Worm (Caenorhabditis elegans): ENCODE results near the gene K03H6.4.

K03H6.4 gene

ce11 chrIV:1536316-1536715, 15.2 kb upstream of the K03H6.4 start, which contains the start of gene K03H6.5:
Gene K03H6.5, minus strand, starts transcription at chrIV:1536416.
- TF ChIP-seq lin-15B (tag; optimal IDR thresholded peaks at IDR 0.05), result no peak

- no peak for TF ChIP-seq fos-1 (tag; optimal IDR thresholded peaks at IDR 0.05)
- no peak for TF ChIP-seq mab-9 (GFP tag; IDR thresholded peaks at IDR 0.05)
Measured at ce11 chrIV:1523418-1523817, 2.3 kb upstream of the K03H6.4 start, which contains the start of gene K03H6.1. Gene K03H6.1, plus strand, starts transcription at chrIV:1523718.

ce11 chrIV:1522358-1522757, 1.2 kb upstream of the K03H6.4 start:
- no peak for TF ChIP-seq lsy-2 (tag; optimal IDR thresholded peaks at IDR 0.05)
- TF ChIP-seq ceh-8 (GFP tag; optimal IDR thresholded peaks at IDR 0.05), result peak; percentile 71
- no peak for TF ChIP-seq efl-1 (optimal IDR thresholded peaks at IDR 0.05)
- peak in 1 of 2 experiments; percentile 87 for TF ChIP-seq efl-1 (GFP tag; optimal IDR thresholded peaks at IDR 0.05 in 1 of 2)

ce11 chrIV:1516527-1516926, 4.6 kb downstream of the K03H6.4 start, which contains the start of gene clec-172:
Gene clec-172, minus strand, starts transcription at chrIV:1516627.
- no peak for TF ChIP-seq fkh-10 (GFP tag; optimal IDR thresholded peaks at IDR 0.05)
- no peak for TF ChIP-seq aly-2 (tag; optimal IDR thresholded peaks at IDR 0.05)
- TF ChIP-seq hpl-2 (GFP tag; optimal IDR thresholded peaks at IDR 0.05), result no peak
- no peak for TF ChIP-seq F16B12.6 (tag; optimal IDR thresholded peaks at IDR 0.05)

ce11 chrIV:1515891-1516290, 5.2 kb downstream of the K03H6.4 start:
- no peak for TF ChIP-seq grh-1 (GFP tag; IDR thresholded peaks at IDR 0.05)
- TF ChIP-seq lin-39 (tag; optimal IDR thresholded peaks at IDR 0.05), result no peak
- no peak for TF ChIP-seq nhr-76 (tag; optimal IDR thresholded peaks at IDR 0.05)
- no peak for TF ChIP-seq ceh-90 (tag; optimal IDR thresholded peaks at IDR 0.05)
- no peak for TF ChIP-seq lsy-2 (tag; optimal IDR thresholded peaks at IDR 0.05)
- no peak for TF ChIP-seq jun-1 (tag; optimal IDR thresholded peaks at IDR 0.05)
- no peak for TF ChIP-seq nhr-28 (tag; optimal IDR thresholded peaks at IDR 0.05)
- TF ChIP-seq sox-4 (tag; optimal IDR thresholded peaks at IDR 0.05), result no peak
- no peak for TF ChIP-seq fos-1 (tag; optimal IDR thresholded peaks at IDR 0.05)
- no peak for TF ChIP-seq tlp-1 (tag; optimal IDR thresholded peaks at IDR 0.05)
- no peak for TF ChIP-seq elt-2 (tag; optimal IDR thresholded peaks at IDR 0.05)
- no peak for TF ChIP-seq fkh-10 (GFP tag; optimal IDR thresholded peaks at IDR 0.05)
- TF ChIP-seq sup-37 (GFP tag; optimal IDR thresholded peaks at IDR 0.05), result no peak
- no peak for TF ChIP-seq Y116A8C.19 (tag; optimal IDR thresholded peaks at IDR 0.05; ENCODE audit: borderline replicate concordance)
- TF ChIP-seq elt-3 (tag; optimal IDR thresholded peaks at IDR 0.05), result no peak
- TF ChIP-seq nhr-77 (tag; optimal IDR thresholded peaks at IDR 0.05), result no peak
- TF ChIP-seq lin-15B (tag; optimal IDR thresholded peaks at IDR 0.05), result no peak

- TF ChIP-seq nhr-85 (tag), result peak; percentile 29
- TF ChIP-seq xbp-1 (tag; optimal IDR thresholded peaks at IDR 0.05), result no peak
Measured at ce11 chrIV:1514415-1514814, 6.7 kb downstream of the K03H6.4 start.

ce11 chrIV:1512944-1513343, 8.2 kb downstream of the K03H6.4 start:
- TF ChIP-seq efl-1 (optimal IDR thresholded peaks at IDR 0.05) (no peak), efl-1 (GFP tag; optimal IDR thresholded peaks at IDR 0.05 in 1 of 2) (no peak), nhr-85 (tag) (peak; percentile 52)

ce11 chrIV:1510241-1510640, 10.9 kb downstream of the K03H6.4 start, which contains the start of gene txt-4:
Gene txt-4, plus strand, starts transcription at chrIV:1510564.
- no peak for TF ChIP-seq ces-1 (GFP tag; optimal IDR thresholded peaks at IDR 0.05)
- peak; percentile 55 for TF ChIP-seq elt-2 (tag; optimal IDR thresholded peaks at IDR 0.05)

ce11 chrIV:1497448-1497847, 23.7 kb downstream of the K03H6.4 start, which contains the start of gene hxk-3:
Gene hxk-3, plus strand, starts transcription at chrIV:1497626.
- TF ChIP-seq nhr-90 (tag; optimal IDR thresholded peaks at IDR 0.05; ENCODE audit: poor library complexity) (peak; percentile 63), lir-3 (tag; optimal IDR thresholded peaks at IDR 0.05; ENCODE audit: poor library complexity) (no peak), fkh-4 (tag; optimal IDR thresholded peaks at IDR 0.05; ENCODE audit: borderline replicate concordance) (no peak), egl-13 (tag; optimal IDR thresholded peaks at IDR 0.05) (peak; percentile 54), elt-2 (tag; optimal IDR thresholded peaks at IDR 0.05) (no peak), sptf-1 (tag; optimal IDR thresholded peaks at IDR 0.05) (no peak), pqm-1 (tag; optimal IDR thresholded peaks at IDR 0.05) (no peak), dpl-1 (GFP tag; optimal IDR thresholded peaks at IDR 0.05) (peak; percentile 18 to 56 (median 51)), nhr-20 (tag; optimal IDR thresholded peaks at IDR 0.05) (peak; percentile 69), alr-1 (tag; optimal IDR thresholded peaks at IDR 0.05; ENCODE audit: borderline replicate concordance) (no peak), fkh-8 (tag; optimal IDR thresholded peaks at IDR 0.05) (peak; percentile 21), irx-1 (tag; optimal IDR thresholded peaks at IDR 0.05) (peak; percentile 42)
